Fruit fly (Drosophila melanogaster): ENCODE measurements around the gene Dic1.

DNA sequence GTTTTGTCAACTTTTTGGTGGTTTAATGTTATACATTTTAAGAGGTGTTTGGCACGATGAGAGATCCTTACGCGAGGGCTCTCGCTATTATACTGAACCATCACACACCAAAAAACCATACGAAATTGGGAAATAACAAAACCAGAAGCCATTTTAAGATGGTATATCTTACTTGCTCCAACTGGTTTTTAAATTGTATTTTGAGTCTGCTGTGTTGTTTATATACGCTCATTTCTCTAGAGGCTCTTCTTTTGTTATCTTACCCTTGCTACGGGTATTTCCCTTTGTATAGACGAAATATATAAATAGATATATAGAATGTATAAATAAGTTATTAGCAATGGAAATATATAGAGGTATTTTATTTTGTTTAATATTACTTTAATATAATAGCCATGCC lies 42.2 kb downstream of the Dic1 start, which contains the start of gene yellow-e2:
- TF ChIP-seq CG9948 (tag; optimal IDR thresholded peaks at IDR 0.05) (no peak), CG4496 (GFP tag; IDR thresholded peaks at IDR 0.05) (no peak), Snoo (tag; optimal IDR thresholded peaks at IDR 0.05) (no peak), EcR (GFP tag; optimal IDR thresholded peaks at IDR 0.05) (no peak), CG17806 (tag; optimal IDR thresholded peaks at IDR 0.05) (no peak), Ets98B (GFP tag; IDR thresholded peaks at IDR 0.05) (no peak), CG8159 (tag; optimal IDR thresholded peaks at IDR 0.05) (peak; percentile 35), Pif1B (GFP tag; optimal IDR thresholded peaks at IDR 0.05) (no peak), CG32121 (GFP tag; IDR thresholded peaks at IDR 0.05) (no peak), CG13204 (GFP tag; optimal IDR thresholded peaks at IDR 0.05) (no peak), rn (GFP tag; IDR thresholded peaks at IDR 0.05) (no peak), CG34367 (tag; optimal IDR thresholded peaks at IDR 0.05) (no peak), fd96Ca (GFP tag; IDR thresholded peaks at IDR 0.05) (no peak), gl (tag; optimal IDR thresholded peaks at IDR 0.05) (no peak)
